Fruit fly (Drosophila melanogaster): Measurements from ENCODE around the gene CG15022.

dm6 chr3L:4411025-4411873, 48.9 kb downstream of the CG15022 start:
- TF ChIP-seq CG12768 (GFP tag; optimal IDR thresholded peaks at IDR 0.05) (peak; percentile 14), kay (GFP tag; ENCODE audit: borderline replicate concordance) (peak; percentile 89), pad (GFP tag; optimal IDR thresholded peaks at IDR 0.05) (no peak), CG11617 (GFP tag; optimal IDR thresholded peaks at IDR 0.05) (no peak), CG7045 (GFP tag; optimal IDR thresholded peaks at IDR 0.05) (no peak)

All from whole organism, adult.